Worm (Caenorhabditis elegans): ENCODE measurements around the gene clec-84.

DNA sequence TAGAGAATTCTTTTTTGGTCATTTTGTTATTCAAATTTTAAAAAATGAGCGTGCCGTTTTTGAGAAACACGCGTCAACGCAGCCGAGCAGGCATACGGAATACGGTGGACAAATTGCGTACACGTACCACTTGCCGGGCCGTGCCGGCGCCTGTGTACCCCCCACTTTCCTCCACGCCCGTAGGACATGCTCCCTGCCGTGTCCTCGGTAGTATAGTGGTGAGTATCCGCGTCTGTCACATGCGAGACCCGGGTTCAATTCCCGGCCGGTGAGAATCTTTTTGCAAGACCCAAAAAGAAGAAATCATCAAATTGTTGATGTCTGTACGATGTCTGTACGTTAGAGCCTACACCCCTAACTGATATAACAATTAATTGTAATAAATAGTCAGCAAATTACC, 34.1 kb upstream of the clec-84 start:
- TF ChIP-seq ama-1 (optimal IDR thresholded peaks at IDR 0.05) (no peak), flt-1 (GFP tag; IDR thresholded peaks at IDR 0.05) (0 out of 2 replicates have a peak, but pooled peaks have one; percentile 27), tra-4 (tag; optimal IDR thresholded peaks at IDR 0.05) (no peak), pes-1 (GFP tag; IDR thresholded peaks at IDR 0.05) (0 out of 2 replicates have a peak, but pooled peaks have one; percentile 22), hmg-4 (GFP tag; optimal IDR thresholded peaks at IDR 0.05) (no peak), ceh-36 (tag; optimal IDR thresholded peaks at IDR 0.05) (no peak), ceh-13 (GFP tag; optimal IDR thresholded peaks at IDR 0.05) (no peak)

Data from whole organism, early embryonic.